Worm (Caenorhabditis elegans): ENCODE results near the gene rom-4.

The rom-4 gene

ce11 chrIV:16995425-16995824 lies at the start of gene rom-4 (continued):
- TF ChIP-seq R02D3.7 (tag; optimal IDR thresholded peaks at IDR 0.05) (no peak), php-3 (GFP tag; IDR thresholded peaks at IDR 0.05) (no peak), dmd-6 (GFP tag; IDR thresholded peaks at IDR 0.05) (no peak), lin-15B (tag; optimal IDR thresholded peaks at IDR 0.05) (no peak), ceh-82 (tag; optimal IDR thresholded peaks at IDR 0.05) (no peak), F49E8.2 (tag; optimal IDR thresholded peaks at IDR 0.05; ENCODE audit: borderline replicate concordance) (no peak), dmd-9 (GFP tag; IDR thresholded peaks at IDR 0.05) (0 out of 2 replicates have a peak, but pooled peaks have one; percentile 28), zfp-2 (tag; optimal IDR thresholded peaks at IDR 0.05) (no peak), D1046.2 (GFP tag; IDR thresholded peaks at IDR 0.05) (no peak), cey-2 (tag; optimal IDR thresholded peaks at IDR 0.05; ENCODE audit: borderline replicate concordance, insufficient read depth) (no peak), saeg-2 (GFP tag; IDR thresholded peaks at IDR 0.05) (no peak), lin-1 (GFP tag; IDR thresholded peaks at IDR 0.05) (no peak), ceh-28 (tag; optimal IDR thresholded peaks at IDR 0.05) (no peak), nhr-28 (tag; optimal IDR thresholded peaks at IDR 0.05) (peak; percentile 20), ceh-20 (GFP tag; IDR thresholded peaks at IDR 0.05) (no peak), Y75B8A.6 (GFP tag; IDR thresholded peaks at IDR 0.05) (no peak), lin-38 (GFP tag; IDR thresholded peaks at IDR 0.05) (no peak), fkh-10 (GFP tag; optimal IDR thresholded peaks at IDR 0.05) (peak; percentile 4), T26A8.4 (GFP tag; IDR thresholded peaks at IDR 0.05) (no peak), zag-1 (tag; optimal IDR thresholded peaks at IDR 0.05) (no peak), nhr-11 (tag; optimal IDR thresholded peaks at IDR 0.05) (no peak), arid-1 (GFP tag; conservative IDR thresholded peaks at IDR 0.05) (no peak), hif-1 (tag; optimal IDR thresholded peaks at IDR 0.05) (no peak), gei-8 (GFP tag; optimal IDR thresholded peaks at IDR 0.05) (no peak), zip-2 (tag; optimal IDR thresholded peaks at IDR 0.05) (no peak), nhr-41 (GFP tag; IDR thresholded peaks at IDR 0.05) (no peak), dpl-1 (GFP tag; optimal IDR thresholded peaks at IDR 0.05) (peak; percentile 96), snpc-1.2 (GFP tag; IDR thresholded peaks at IDR 0.05) (peak; percentile 94), pha-4 (GFP tag; IDR thresholded peaks at IDR 0.05) (peak; percentile 18; the same call in 1 of the 2 replicates), pha-4 (tag; optimal IDR thresholded peaks at IDR 0.05) (peak; percentile 46), Y5F2A.4 (GFP tag; optimal IDR thresholded peaks at IDR 0.05) (no peak), pqm-1 (tag; optimal IDR thresholded peaks at IDR 0.05) (no peak), ama-1 (optimal IDR thresholded peaks at IDR 0.05) (no peak), ceh-32 (tag; optimal IDR thresholded peaks at IDR 0.05; ENCODE audit: poor library complexity) (no peak), Y48G9A.11 (GFP tag; IDR thresholded peaks at IDR 0.05) (no peak), mes-2 (tag; optimal IDR thresholded peaks at IDR 0.05; ENCODE audit: poor library complexity, severe bottlenecking) (no peak), nhr-77 (tag; optimal IDR thresholded peaks at IDR 0.05) (no peak), fos-1 (tag; optimal IDR thresholded peaks at IDR 0.05) (no peak), hmg-1.1 (GFP tag; IDR thresholded peaks at IDR 0.05) (no peak; the same call in none of the 2 replicates), vab-7 (GFP tag; IDR thresholded peaks at IDR 0.05) (no peak), nhr-25 (tag; optimal IDR thresholded peaks at IDR 0.05; ENCODE audit: borderline replicate concordance, insufficient read depth) (no peak), nhr-48 (tag; optimal IDR thresholded peaks at IDR 0.05) (no peak), mdl-1 (tag; optimal IDR thresholded peaks at IDR 0.05) (no peak), nhr-6 (tag; optimal IDR thresholded peaks at IDR 0.05) (peak; percentile 61), daf-16 (GFP tag; optimal IDR thresholded peaks at IDR 0.05) (peak in 1 of 2 experiments; percentile 10), daf-16 (tag; optimal IDR thresholded peaks at IDR 0.05) (peak; percentile 61)
